Worm (Caenorhabditis elegans): Measurements from ENCODE around the gene lact-8.

Gene lact-8

ce11 chrV:11063115-11063514, 30.3 kb downstream of the lact-8 start, which contains the start of gene T04C12.9:
Gene T04C12.9, minus strand, starts transcription at chrV:11063215.
- TF ChIP-seq lin-15B (tag; optimal IDR thresholded peaks at IDR 0.05) (no peak), nhr-23 (tag; optimal IDR thresholded peaks at IDR 0.05) (no peak), elt-1 (tag; optimal IDR thresholded peaks at IDR 0.05) (no peak), ZK546.5 (tag; optimal IDR thresholded peaks at IDR 0.05) (no peak), daf-12 (tag; optimal IDR thresholded peaks at IDR 0.05) (no peak), fos-1 (tag; optimal IDR thresholded peaks at IDR 0.05) (no peak), ceh-16 (tag; optimal IDR thresholded peaks at IDR 0.05) (no peak), ztf-4 (tag; optimal IDR thresholded peaks at IDR 0.05) (no peak), unc-39 (tag; optimal IDR thresholded peaks at IDR 0.05) (no peak), sea-2 (GFP tag; optimal IDR thresholded peaks at IDR 0.05) (no peak)

- TF ChIP-seq nhr-67 (tag; optimal IDR thresholded peaks at IDR 0.05), result no peak
- no peak for TF ChIP-seq egl-5 (tag; optimal IDR thresholded peaks at IDR 0.05)
- peak; percentile 4 for TF ChIP-seq nhr-23 (tag; optimal IDR thresholded peaks at IDR 0.05)
Observed at ce11 chrV:11061887-11062286, 31.5 kb downstream of the lact-8 start.

- peak; percentile 47 for TF ChIP-seq nhr-25 (tag; optimal IDR thresholded peaks at IDR 0.05)
- no peak for TF ChIP-seq pha-4 (tag; optimal IDR thresholded peaks at IDR 0.05)
- TF ChIP-seq nhr-23 (tag; optimal IDR thresholded peaks at IDR 0.05), result peak; percentile 60
Observed at ce11 chrV:11060239-11060984, 33.0 kb downstream of the lact-8 start, which contains the start of gene T04C12.11. Gene T04C12.11, minus strand, starts transcription at chrV:11060289.

DNA sequence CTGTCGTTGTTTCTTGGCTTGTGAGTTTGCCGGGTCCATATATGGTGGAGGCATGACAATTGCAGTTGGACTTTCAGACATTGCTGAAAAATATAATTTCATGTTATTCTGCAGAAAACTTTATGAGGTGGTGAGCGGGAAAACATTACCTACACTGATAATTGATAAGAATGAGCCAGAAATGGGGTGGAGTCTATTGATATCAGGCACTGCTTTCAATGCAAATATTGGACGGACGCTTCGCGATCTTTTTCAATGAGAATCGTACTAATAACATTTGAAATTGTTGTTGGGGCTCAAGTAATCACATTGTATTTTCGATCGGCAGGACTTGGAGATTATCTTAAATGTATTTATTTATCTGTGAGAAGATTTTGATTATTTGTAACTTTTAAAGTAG, 34.2 kb downstream of the lact-8 start, which contains the start of gene T04C12.1:
T04C12.1 (minus strand) TSS at position 90 of the 400 bp plus-strand sequence.
- TF ChIP-seq ama-1 (optimal IDR thresholded peaks at IDR 0.05) (peak; percentile 77), nhr-76 (tag; optimal IDR thresholded peaks at IDR 0.05) (no peak), ZK546.5 (tag; optimal IDR thresholded peaks at IDR 0.05) (no peak), nhr-28 (tag; optimal IDR thresholded peaks at IDR 0.05) (no peak), sea-2 (GFP tag; optimal IDR thresholded peaks at IDR 0.05) (no peak), nhr-25 (tag; optimal IDR thresholded peaks at IDR 0.05) (peak; percentile 24)

ce11 chrV:11057043-11057442, 36.4 kb downstream of the lact-8 start, which contains the start of gene srh-75:
Gene srh-75, minus strand, starts transcription at chrV:11057143.
- no peak for TF ChIP-seq tbx-2 (tag; optimal IDR thresholded peaks at IDR 0.05)
- TF ChIP-seq nhr-12 (tag; optimal IDR thresholded peaks at IDR 0.05), result no peak
- no peak for TF ChIP-seq unc-62 (GFP tag; optimal IDR thresholded peaks at IDR 0.05)
- no peak for TF ChIP-seq nhr-77 (tag; optimal IDR thresholded peaks at IDR 0.05)
- no peak for TF ChIP-seq jun-1 (tag; optimal IDR thresholded peaks at IDR 0.05)
- TF ChIP-seq nfya-1 (tag; optimal IDR thresholded peaks at IDR 0.05; ENCODE audit: insufficient read depth), result no peak
- no peak for TF ChIP-seq ZK546.5 (tag; optimal IDR thresholded peaks at IDR 0.05)
- no peak for TF ChIP-seq ztf-11 (tag; optimal IDR thresholded peaks at IDR 0.05)
- no peak for TF ChIP-seq eor-1 (tag; optimal IDR thresholded peaks at IDR 0.05)
- TF ChIP-seq elt-3 (tag; optimal IDR thresholded peaks at IDR 0.05), result no peak
- TF ChIP-seq mdl-1 (tag; optimal IDR thresholded peaks at IDR 0.05), result no peak
- TF ChIP-seq egl-27 (tag; optimal IDR thresholded peaks at IDR 0.05), result no peak

ce11 chrV:11056484-11056883, 36.9 kb downstream of the lact-8 start:
- no peak for TF ChIP-seq daf-12 (tag; optimal IDR thresholded peaks at IDR 0.05)
- no peak for TF ChIP-seq mml-1 (tag; optimal IDR thresholded peaks at IDR 0.05)

DNA sequence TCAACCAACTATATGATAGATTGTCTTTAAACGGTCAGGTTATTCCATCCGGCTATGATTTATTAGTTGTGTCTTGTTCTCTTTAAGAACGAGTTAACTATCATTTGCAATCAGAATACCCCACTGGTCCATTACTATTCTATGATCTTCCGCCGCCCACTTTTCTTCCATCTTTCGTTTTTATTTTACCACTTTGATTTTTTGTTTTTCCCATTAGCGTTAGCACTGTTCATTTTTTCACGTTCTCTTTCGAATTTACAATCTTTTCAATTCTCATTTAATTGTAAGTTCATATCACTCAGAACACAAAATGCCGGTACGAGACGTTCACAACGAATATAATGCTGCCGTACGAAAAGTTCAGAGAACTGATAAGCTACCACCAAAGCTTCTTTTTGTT, 39.6 kb downstream of the lact-8 start, which contains the start of gene T04C12.7:
T04C12.7 (plus strand) TSS at position 301 of the 400 bp plus-strand sequence.
- TF ChIP-seq nhr-237 (tag; optimal IDR thresholded peaks at IDR 0.05) (no peak), lin-39 (tag; optimal IDR thresholded peaks at IDR 0.05) (no peak), sea-2 (GFP tag; optimal IDR thresholded peaks at IDR 0.05) (no peak), snpc-4 (tag; optimal IDR thresholded peaks at IDR 0.05) (no peak), fkh-2 (tag; optimal IDR thresholded peaks at IDR 0.05) (no peak), nfya-1 (tag; optimal IDR thresholded peaks at IDR 0.05; ENCODE audit: insufficient read depth) (no peak), ceh-28 (tag; optimal IDR thresholded peaks at IDR 0.05) (no peak), daf-12 (tag; optimal IDR thresholded peaks at IDR 0.05) (no peak)

Measured in whole organism, L3 larva.